Fruit fly (Drosophila melanogaster): ENCODE data around the gene RpS28-like.

RpS28-like gene

dm6 chr2L:9430992-9431602, 5.5 kb upstream of the RpS28-like start, which contains the start of the genes FucTB and scat (continued):
- TF ChIP-seq CG6163 (GFP tag; IDR thresholded peaks at IDR 0.05) (peak; percentile 75), CG3032 (tag; optimal IDR thresholded peaks at IDR 0.05) (peak; percentile 93), Lpt (GFP tag; optimal IDR thresholded peaks at IDR 0.05) (peak; percentile 71), achi (GFP tag; optimal IDR thresholded peaks at IDR 0.05) (peak; percentile 96), CG31627 (GFP tag; optimal IDR thresholded peaks at IDR 0.05) (peak; percentile 76), ss (GFP tag; optimal IDR thresholded peaks at IDR 0.05) (peak; percentile 62 to 76), topi (GFP tag; optimal IDR thresholded peaks at IDR 0.05) (peak; percentile 68), CG7368 (GFP tag; optimal IDR thresholded peaks at IDR 0.05) (peak; percentile 44), OdsH (GFP tag; optimal IDR thresholded peaks at IDR 0.05) (peak; percentile 89), CG32006 (GFP tag; optimal IDR thresholded peaks at IDR 0.05) (peak; percentile 93), cyc (GFP tag; optimal IDR thresholded peaks at IDR 0.05) (peak; percentile 72), Smox (GFP tag; optimal IDR thresholded peaks at IDR 0.05) (peak; percentile 70), CG11762 (GFP tag; optimal IDR thresholded peaks at IDR 0.05; ENCODE audit: insufficient read depth) (peak; percentile 59), CG6792 (GFP tag; optimal IDR thresholded peaks at IDR 0.05) (peak; percentile 78), CG1621 (tag; optimal IDR thresholded peaks at IDR 0.05) (peak; percentile 29), Gug (GFP tag; IDR thresholded peaks at IDR 0.05) (peak; percentile 78), CG10631 (GFP tag; optimal IDR thresholded peaks at IDR 0.05) (peak; percentile 95), vri (GFP tag; optimal IDR thresholded peaks at IDR 0.05) (peak; percentile 60), svp (GFP tag) (peak; percentile 81), Hr39 (GFP tag; optimal IDR thresholded peaks at IDR 0.05) (peak; percentile 74), Eip93F (GFP tag; optimal IDR thresholded peaks at IDR 0.05) (peak; percentile 72), CG4318 (GFP tag; optimal IDR thresholded peaks at IDR 0.05) (peak; percentile 95), CG16779 (tag; optimal IDR thresholded peaks at IDR 0.05) (peak; percentile 41), CG10669 (GFP tag; optimal IDR thresholded peaks at IDR 0.05) (peak; percentile 76), CG9139 (GFP tag; optimal IDR thresholded peaks at IDR 0.05) (peak; percentile 31), fd85E (GFP tag; optimal IDR thresholded peaks at IDR 0.05) (peak; percentile 22), Eip75B (GFP tag; optimal IDR thresholded peaks at IDR 0.05) (peak; percentile 52), CG11294 (GFP tag; IDR thresholded peaks at IDR 0.05) (peak; percentile 81), fkh (GFP tag; optimal IDR thresholded peaks at IDR 0.05) (peak; percentile 50), dsx (GFP tag; optimal IDR thresholded peaks at IDR 0.05; ENCODE audit: poor library complexity, severe bottlenecking) (peak; percentile 77), eg (GFP tag; IDR thresholded peaks at IDR 0.05) (peak; percentile 82; the same call in 2 of the 3 replicates), CG3919 (GFP tag; optimal IDR thresholded peaks at IDR 0.05) (peak; percentile 87)

- no peak for TF ChIP-seq CG3919 (GFP tag; optimal IDR thresholded peaks at IDR 0.05)
- TF ChIP-seq CG34406 (GFP tag; optimal IDR thresholded peaks at IDR 0.05) = no peak
- no peak for TF ChIP-seq achi (GFP tag; optimal IDR thresholded peaks at IDR 0.05)
- no peak for TF ChIP-seq salr (GFP tag; optimal IDR thresholded peaks at IDR 0.05)
- TF ChIP-seq CG32006 (GFP tag; optimal IDR thresholded peaks at IDR 0.05) = no peak
- TF ChIP-seq CG10669 (GFP tag; optimal IDR thresholded peaks at IDR 0.05) = no peak
- no peak for TF ChIP-seq CG11294 (GFP tag; IDR thresholded peaks at IDR 0.05)
- TF ChIP-seq CG8632 (GFP tag; optimal IDR thresholded peaks at IDR 0.05) = no peak
- TF ChIP-seq CG6808 (GFP tag; optimal IDR thresholded peaks at IDR 0.05) = no peak
Observed at dm6 chr2L:9435099-9435498, 1.5 kb upstream of the RpS28-like start, which contains the start of gene CG3769. TSS of gene CG3769 (plus strand) at chr2L:9435399.

- TF ChIP-seq Blimp-1 (GFP tag; optimal IDR thresholded peaks at IDR 0.05) (no peak), lz (GFP tag; optimal IDR thresholded peaks at IDR 0.05) (peak; percentile 4), CG34406 (GFP tag; optimal IDR thresholded peaks at IDR 0.05) (no peak), CG3919 (GFP tag; optimal IDR thresholded peaks at IDR 0.05) (peak; percentile 0), dsx (GFP tag; optimal IDR thresholded peaks at IDR 0.05; ENCODE audit: poor library complexity, severe bottlenecking) (no peak), CG9139 (GFP tag; optimal IDR thresholded peaks at IDR 0.05) (no peak), CG3032 (tag; optimal IDR thresholded peaks at IDR 0.05) (no peak), CG11762 (GFP tag; optimal IDR thresholded peaks at IDR 0.05; ENCODE audit: insufficient read depth) (no peak), Hr38 (GFP tag; optimal IDR thresholded peaks at IDR 0.05) (no peak), CG1621 (tag; optimal IDR thresholded peaks at IDR 0.05) (no peak), svp (GFP tag) (no peak), CG6792 (GFP tag; optimal IDR thresholded peaks at IDR 0.05) (no peak), achi (GFP tag; optimal IDR thresholded peaks at IDR 0.05) (peak; percentile 73), eg (GFP tag; IDR thresholded peaks at IDR 0.05) (peak; percentile 53; the same call in 1 of the 3 replicates), CG6163 (GFP tag; IDR thresholded peaks at IDR 0.05) (peak; percentile 62; the same call in 1 of the 3 replicates), acj6 (GFP tag; optimal IDR thresholded peaks at IDR 0.05) (peak; percentile 6), cyc (GFP tag; optimal IDR thresholded peaks at IDR 0.05) (no peak), fkh (GFP tag; optimal IDR thresholded peaks at IDR 0.05) (no peak), vri (GFP tag; optimal IDR thresholded peaks at IDR 0.05) (no peak), Sox102F (GFP tag; optimal IDR thresholded peaks at IDR 0.05) (no peak), Hr39 (GFP tag; optimal IDR thresholded peaks at IDR 0.05) (no peak), dac (GFP tag; optimal IDR thresholded peaks at IDR 0.05) (no peak), CG31627 (GFP tag; optimal IDR thresholded peaks at IDR 0.05) (no peak), CG10669 (GFP tag; optimal IDR thresholded peaks at IDR 0.05) (no peak), Eip78C (GFP tag) (peak; percentile 58), CG11902 (GFP tag; optimal IDR thresholded peaks at IDR 0.05) (no peak)
Observed at dm6 chr2L:9437216-9437715, 662 bp downstream of the RpS28-like start, which contains the start of gene numb. TSS of gene numb (plus strand) at chr2L:9437469.
